Worm (Caenorhabditis elegans) whole organism, young adult: ENCODE measurements around the gene nspa-9.

Source experiments
- F10E7.11 ChIP-seq: sonication (generic microtip); optimal IDR thresholded peaks from 2 replicates; lab custom pipeline; 2017; ENCODE audit warnings: mild to moderate bottlenecking, missing genetic modification characterization, moderate library complexity, missing compliant biosample characterization
- F39B2.1 ChIP-seq: fragments of 200-800 bp; sonication (Bioruptor generic); IDR thresholded peaks from 2 replicates; pipeline ENCODE4 v1.3.6; 2022; ENCODE audit warnings: missing genetic modification reagents, missing genetic modification characterization, missing compliant biosample characterization
- F49E8.2 ChIP-seq: sonication (generic microtip); optimal IDR thresholded peaks from 3 replicates; lab custom pipeline; 2017; ENCODE audit warnings: missing genetic modification characterization, mild to moderate bottlenecking, missing compliant biosample characterization, antibody characterized with exemption, moderate library complexity; ENCODE audit not compliant: insufficient read depth
- F52B5.7 ChIP-seq: sonication (generic microtip); optimal IDR thresholded peaks from 2 replicates; lab custom pipeline; 2016; ENCODE audit warnings: mild to moderate bottlenecking, missing genetic modification characterization, missing compliant biosample characterization
- F55B11.4 ChIP-seq: sonication (generic microtip); optimal IDR thresholded peaks from 2 replicates; lab custom pipeline; 2016; ENCODE audit warnings: missing compliant biosample characterization, missing genetic modification characterization, borderline replicate concordance; ENCODE audit not compliant: insufficient read depth
- F57C9.4 ChIP-seq: sonication (generic microtip); optimal IDR thresholded peaks from 2 replicates; lab custom pipeline; 2017; ENCODE audit warnings: mild to moderate bottlenecking, missing genetic modification characterization, missing compliant biosample characterization
- T07F8.4 ChIP-seq: sonication (generic microtip); optimal IDR thresholded peaks from 2 replicates; lab custom pipeline; 2016; ENCODE audit warnings: mild to moderate bottlenecking, missing genetic modification characterization, moderate library complexity, missing compliant biosample characterization
- Y53F4B.3 ChIP-seq: fragments of 200-800 bp; sonication (Bioruptor generic); IDR thresholded peaks from 2 replicates; pipeline ENCODE4 v1.3.6; 2022; ENCODE audit warnings: missing genetic modification reagents, missing genetic modification characterization, missing compliant biosample characterization
- Y95B8A.8 ChIP-seq: fragments of 200-800 bp; sonication (Bioruptor generic); IDR thresholded peaks from 2 replicates; pipeline ENCODE4 v1.3.6; 2022; ENCODE audit warnings: missing genetic modification reagents, missing genetic modification characterization, missing compliant biosample characterization
- ama-1 ChIP-seq, 3 experiments: fragments of 150-350 bp in 1 of 3; sonication (generic microtip) in 2 of 3; optimal IDR thresholded peaks; 2 replicates each; lab custom pipeline; 2014 to 2018; ENCODE audit warnings: missing biosample characterization in 2 of 3, missing genetic modification characterization in 2 of 3, missing genetic modification reagents in 2 of 3
- aptf-2 ChIP-seq: fragments of 200-800 bp; sonication (Bioruptor generic); conservative IDR thresholded peaks from 2 replicates; pipeline ENCODE4 v1.3.6; 2022; ENCODE audit warnings: missing genetic modification reagents, missing genetic modification characterization, missing compliant biosample characterization
- cebp-1 ChIP-seq, 2 experiments: fragments of 200-800 bp in 1 of 2; sonication (Bioruptor generic) in 1 of 2; sonication (generic microtip) in 1 of 2; IDR thresholded peaks in 1 of 2; optimal IDR thresholded peaks in 1 of 2; 2 replicates each; pipeline versions ENCODE4 v1.3.6 to Lab custom; 2017 to 2022; ENCODE audit warnings: missing compliant biosample characterization in 2 of 2, missing genetic modification characterization in 2 of 2, mild to moderate bottlenecking in 1 of 2, missing genetic modification reagents in 1 of 2, moderate library complexity in 1 of 2
- ceh-27 ChIP-seq: fragments of 200-800 bp; sonication (Bioruptor generic); optimal IDR thresholded peaks from 2 replicates; lab custom pipeline; 2018; ENCODE audit warnings: mild to moderate bottlenecking, missing genetic modification characterization, moderate library complexity, missing compliant biosample characterization
- ceh-58 ChIP-seq: fragments of 200-800 bp; sonication (Bioruptor generic); IDR thresholded peaks from 2 replicates; pipeline ENCODE4 v1.3.6; 2022; ENCODE audit warnings: missing genetic modification characterization, missing compliant biosample characterization
- ceh-79 ChIP-seq: sonication (generic microtip); optimal IDR thresholded peaks from 2 replicates; lab custom pipeline; 2017; ENCODE audit warnings: mild to moderate bottlenecking, missing genetic modification characterization, missing compliant biosample characterization
- ceh-91 ChIP-seq: fragments of 200-800 bp; sonication (Bioruptor generic); IDR thresholded peaks from 2 replicates; pipeline ENCODE4 v1.3.6; 2022; ENCODE audit warnings: missing genetic modification reagents, missing genetic modification characterization, missing compliant biosample characterization
- dox-1 ChIP-seq: fragments of 200-800 bp; sonication (Bioruptor generic); IDR thresholded peaks from 2 replicates; pipeline ENCODE4 v1.3.6; 2022; ENCODE audit warnings: missing genetic modification reagents, missing genetic modification characterization, missing compliant biosample characterization
- dpl-1 ChIP-seq: fragments of 150-350 bp; optimal IDR thresholded peaks from 2 replicates; lab custom pipeline; 2014; ENCODE audit warnings: missing biosample characterization, missing genetic modification reagents, missing genetic modification characterization
- efl-1 ChIP-seq: fragments of 150-350 bp; optimal IDR thresholded peaks from 2 replicates; lab custom pipeline; 2014; ENCODE audit warnings: missing biosample characterization, missing genetic modification reagents, missing genetic modification characterization
- egl-18 ChIP-seq: fragments of 200-800 bp; sonication (Bioruptor generic); IDR thresholded peaks from 2 replicates; pipeline ENCODE4 v1.3.6; 2022; ENCODE audit warnings: missing genetic modification reagents, missing genetic modification characterization, missing compliant biosample characterization
- ekl-4 ChIP-seq: fragments of 200-800 bp; sonication (Bioruptor generic); IDR thresholded peaks from 2 replicates; pipeline ENCODE4 v1.3.6; 2022; ENCODE audit warnings: missing genetic modification reagents, missing genetic modification characterization, missing compliant biosample characterization
- hmg-1.2 ChIP-seq: fragments of 200-800 bp; sonication (Bioruptor generic); IDR thresholded peaks from 2 replicates; pipeline ENCODE4 v1.3.6; 2022; ENCODE audit warnings: missing genetic modification reagents, missing genetic modification characterization, missing compliant biosample characterization
- hsf-1 ChIP-seq: fragments of 200-800 bp; sonication (Bioruptor generic); IDR thresholded peaks from 2 replicates; pipeline ENCODE4 v1.3.6; 2022; ENCODE audit warnings: missing genetic modification reagents, missing genetic modification characterization, missing compliant biosample characterization
- let-607 ChIP-seq, 2 experiments: fragments of 200-800 bp in 1 of 2; sonication (Bioruptor generic) in 1 of 2; sonication (generic microtip) in 1 of 2; optimal IDR thresholded peaks; 2 replicates each; lab custom pipeline; 2016 to 2018; ENCODE audit warnings: mild to moderate bottlenecking in 2 of 2, missing compliant biosample characterization in 2 of 2, missing genetic modification characterization in 2 of 2, moderate library complexity in 2 of 2, missing genotype in 1 of 2
- lin-40 ChIP-seq: sonication (generic microtip); optimal IDR thresholded peaks from 2 replicates; lab custom pipeline; 2016; ENCODE audit warnings: missing genetic modification characterization, mild to moderate bottlenecking, missing compliant biosample characterization, missing genotype, missing genetic modification reagents
- lir-1 ChIP-seq: fragments of 200-800 bp; sonication (Bioruptor generic); conservative IDR thresholded peaks from 2 replicates; pipeline ENCODE4 v1.3.6; 2022; ENCODE audit warnings: missing genetic modification reagents, missing genetic modification characterization, missing compliant biosample characterization
- madf-3 ChIP-seq: fragments of 200-800 bp; sonication (Bioruptor generic); IDR thresholded peaks from 2 replicates; pipeline ENCODE4 v1.3.6; 2022; ENCODE audit warnings: missing genetic modification reagents, missing genetic modification characterization, missing compliant biosample characterization
- madf-6 ChIP-seq: fragments of 200-800 bp; sonication (Bioruptor generic); IDR thresholded peaks from 2 replicates; pipeline ENCODE4 v1.3.6; 2022; ENCODE audit warnings: missing genetic modification reagents, missing genetic modification characterization, missing compliant biosample characterization
- mcd-1 ChIP-seq: fragments of 200-800 bp; sonication (Bioruptor generic); IDR thresholded peaks from 2 replicates; pipeline ENCODE4 v1.3.6; 2022; ENCODE audit warnings: missing genetic modification reagents, missing genetic modification characterization, missing compliant biosample characterization
- mxl-1 ChIP-seq: sonication (generic microtip); optimal IDR thresholded peaks from 2 replicates; lab custom pipeline; 2016; ENCODE audit warnings: missing genetic modification characterization, missing compliant biosample characterization
- nfya-2 ChIP-seq: fragments of 200-800 bp; sonication (Bioruptor generic); IDR thresholded peaks from 2 replicates; pipeline ENCODE4 v1.3.6; 2022; ENCODE audit warnings: missing genetic modification reagents, missing genetic modification characterization, missing compliant biosample characterization
- nfyb-1 ChIP-seq: fragments of 200-800 bp; sonication (Bioruptor generic); IDR thresholded peaks from 2 replicates; pipeline ENCODE4 v1.3.6; 2022; ENCODE audit warnings: missing genetic modification reagents, missing genetic modification characterization, missing compliant biosample characterization
- nhr-179 ChIP-seq: sonication (generic microtip); optimal IDR thresholded peaks from 2 replicates; lab custom pipeline; 2016; ENCODE audit warnings: mild to moderate bottlenecking, missing genetic modification characterization, missing compliant biosample characterization
- nhr-80 ChIP-seq: sonication (generic microtip); optimal IDR thresholded peaks from 2 replicates; lab custom pipeline; 2016; ENCODE audit warnings: missing genetic modification characterization, missing compliant biosample characterization
- rpc-1 ChIP-seq, 2 experiments: fragments of 150-350 bp in 1 of 2; sonication (generic microtip) in 1 of 2; optimal IDR thresholded peaks; 2 replicates each; lab custom pipeline; 2014 to 2018; ENCODE audit warnings: missing biosample characterization in 1 of 2, missing genetic modification characterization in 1 of 2, missing genetic modification reagents in 1 of 2, missing genotype in 1 of 2
- sea-2 ChIP-seq: fragments of 200-800 bp; sonication (Bioruptor generic); IDR thresholded peaks from 2 replicates; pipeline ENCODE4 v1.3.6; 2022; ENCODE audit warnings: missing genetic modification characterization, missing compliant biosample characterization
- snpc-1.1 ChIP-seq: sonication (generic microtip); optimal IDR thresholded peaks from 2 replicates; lab custom pipeline; 2017; ENCODE audit warnings: missing genetic modification characterization, mild to moderate bottlenecking, missing compliant biosample characterization, antibody characterized with exemption, moderate library complexity, missing genotype, missing genetic modification reagents; ENCODE audit not compliant: insufficient read depth
- snpc-3.4 ChIP-seq: sonication (generic microtip); optimal IDR thresholded peaks from 2 replicates; lab custom pipeline; 2017; ENCODE audit warnings: missing genetic modification characterization, mild to moderate bottlenecking, missing compliant biosample characterization, antibody characterized with exemption, moderate library complexity, missing genotype, missing genetic modification reagents
- unc-62 ChIP-seq: fragments of 150-350 bp; optimal IDR thresholded peaks from 2 replicates; lab custom pipeline; 2014; ENCODE audit warnings: missing biosample characterization, missing genetic modification reagents, missing genetic modification characterization
- zim-3 ChIP-seq: sonication (generic microtip); optimal IDR thresholded peaks from 2 replicates; lab custom pipeline; 2017; ENCODE audit warnings: mild to moderate bottlenecking, missing genetic modification characterization, moderate library complexity, missing compliant biosample characterization
- ztf-18 ChIP-seq: sonication (generic microtip); optimal IDR thresholded peaks from 2 replicates; lab custom pipeline; 2016; ENCODE audit warnings: missing genotype, mild to moderate bottlenecking, missing genetic modification characterization, missing compliant biosample characterization
- ztf-6 ChIP-seq: fragments of 200-800 bp; sonication (Bioruptor generic); IDR thresholded peaks from 2 replicates; pipeline ENCODE4 v1.3.6; 2022; ENCODE audit warnings: missing genetic modification reagents, missing genetic modification characterization, missing compliant biosample characterization

Gene nspa-9

DNA sequence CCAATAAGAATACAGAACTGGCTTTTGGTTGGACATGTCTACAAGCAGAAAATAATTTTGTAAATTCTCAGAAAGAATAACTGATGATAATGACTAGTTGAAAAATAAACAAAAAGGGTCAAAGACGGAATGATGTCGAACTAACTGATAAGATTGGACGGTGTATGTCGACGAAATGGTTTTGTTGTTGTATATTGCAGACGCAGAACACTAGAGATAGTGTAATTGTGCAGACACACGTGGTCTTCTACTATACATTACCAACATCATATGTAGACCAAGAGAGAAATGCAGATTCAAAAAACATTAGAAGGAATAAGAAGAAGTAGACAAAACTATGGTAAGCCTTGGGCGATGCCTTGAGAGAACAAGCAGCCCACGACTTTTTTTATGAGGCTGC is 11.1 kb upstream of the nspa-9 start, which contains the start of the genes gst-42 and D1053.2 (continued):
- no peak for TF ChIP-seq F39B2.1 (GFP tag; lab: Robert Waterston, UW)
- no peak for TF ChIP-seq ceh-79

DNA sequence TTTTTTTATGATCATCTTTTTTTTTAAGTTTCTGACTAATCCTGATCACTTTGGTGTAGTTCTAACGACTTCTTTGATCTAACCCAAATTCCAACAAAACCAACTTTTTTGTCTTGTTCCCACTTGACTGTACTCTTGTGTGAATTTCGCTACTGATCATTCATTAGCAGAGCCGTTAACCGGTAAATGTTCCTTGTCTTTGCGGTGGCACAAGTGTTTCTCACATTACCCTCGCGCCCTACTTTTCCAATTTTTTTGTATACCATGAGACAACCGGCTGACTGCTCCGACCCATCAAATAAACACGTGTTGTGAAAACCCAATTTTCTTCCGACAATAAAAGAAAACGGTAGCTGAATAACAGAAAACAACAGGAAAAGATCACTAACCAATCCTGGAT is 6.1 kb upstream of the nspa-9 start:
- TF ChIP-seq nfya-2 (GFP tag; lab: Robert Waterston, UW) (no peak), egl-18 (no peak), ceh-27 (GFP tag; lab: Kevin White, UChicago) (no peak), F52B5.7 (no peak), efl-1 (no peak), madf-6 (GFP tag; lab: Robert Waterston, UW) (no peak), Y95B8A.8 (GFP tag; lab: Robert Waterston, UW) (no peak), ztf-6 (GFP tag; lab: Robert Waterston, UW) (no peak), mcd-1 (GFP tag; lab: Robert Waterston, UW) (no peak)

DNA sequence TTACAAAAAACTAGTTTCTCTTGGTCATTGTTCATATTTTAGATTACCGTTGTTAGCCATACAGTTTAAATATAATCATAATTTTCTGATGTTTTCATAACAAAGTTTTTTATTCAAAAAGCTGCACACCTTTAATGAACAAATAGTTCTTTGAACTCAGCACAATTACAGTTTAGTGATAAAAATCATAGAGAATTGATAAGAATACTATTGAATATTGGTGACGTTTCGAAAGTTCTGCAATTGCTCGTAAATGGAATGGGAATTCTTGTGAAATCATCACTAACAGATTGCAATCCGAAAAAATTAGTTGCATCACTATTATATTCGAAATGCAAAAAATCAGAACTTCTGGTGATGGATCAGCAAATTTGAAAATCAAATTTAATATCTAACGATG is 4.7 kb upstream of the nspa-9 start:
- TF ChIP-seq nhr-80 (tag; lab: Kevin White, UChicago) (peak; percentile 4), unc-62 (no peak)
- TF ChIP-seq, all 124 proteins: peak for 1

DNA sequence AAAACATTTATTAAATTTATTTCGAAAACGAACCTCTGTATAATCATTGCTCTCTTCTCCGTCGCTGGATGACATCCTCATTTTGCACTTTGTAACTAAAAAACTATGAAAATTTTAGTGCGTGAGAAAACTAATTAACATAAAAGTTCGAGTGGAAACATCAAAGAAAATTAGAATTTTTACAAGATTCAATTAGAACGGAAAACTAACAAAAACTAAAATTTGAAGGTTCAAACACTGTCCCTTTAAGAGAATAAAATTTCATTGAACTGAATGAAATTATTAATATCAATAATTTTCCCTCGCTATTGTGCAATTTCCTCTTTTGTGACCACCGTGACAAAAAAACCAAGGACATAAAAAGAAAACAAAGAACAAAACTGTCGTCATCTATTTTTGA is 1.8 kb upstream of the nspa-9 start, which contains the start of gene D1053.3:
Gene D1053.3, minus strand, starts transcription at position 101 of the 400 bp plus-strand sequence.
- no peak for TF ChIP-seq mxl-1 (tag; lab: Kevin White, UChicago)
- TF ChIP-seq ceh-91 (GFP tag; lab: Robert Waterston, UW) = no peak
- no peak for TF ChIP-seq ekl-4 (GFP tag; lab: Robert Waterston, UW)
- no peak for TF ChIP-seq T07F8.4 (tag; lab: Kevin White, UChicago)
- no peak for TF ChIP-seq zim-3 (tag; lab: Kevin White, UChicago)
- TF ChIP-seq rpc-1 (optimal IDR thresholded peaks at IDR 0.05; lab: Kevin White, UChicago) = no peak
- TF ChIP-seq rpc-1 (tag; optimal IDR thresholded peaks at IDR 0.05; lab: Kevin White, UChicago) = no peak
- no peak for TF ChIP-seq dox-1 (GFP tag; lab: Robert Waterston, UW)
- no peak for TF ChIP-seq madf-3
- TF ChIP-seq hsf-1 (GFP tag; lab: Robert Waterston, UW) = no peak
- no peak for TF ChIP-seq cebp-1 (GFP tag; IDR thresholded peaks at IDR 0.05; lab: Robert Waterston, UW)
- TF ChIP-seq cebp-1 (tag; optimal IDR thresholded peaks at IDR 0.05; lab: Kevin White, UChicago) = no peak
- TF ChIP-seq nfyb-1 = no peak
- no peak for TF ChIP-seq lin-40
- no peak for TF ChIP-seq let-607 (tag; optimal IDR thresholded peaks at IDR 0.05; lab: Kevin White, UChicago)
- TF ChIP-seq ceh-58 (GFP tag; lab: Robert Waterston, UW) = no peak
- TF ChIP-seq nhr-80 (tag; lab: Kevin White, UChicago) = no peak
- no peak for TF ChIP-seq snpc-3.4 (tag; lab: Kevin White, UChicago)
- TF ChIP-seq sea-2 (GFP tag; lab: Robert Waterston, UW) = no peak
- no peak for TF ChIP-seq F49E8.2
- TF ChIP-seq dpl-1 (GFP tag; lab: Kevin White, UChicago) = no peak

DNA sequence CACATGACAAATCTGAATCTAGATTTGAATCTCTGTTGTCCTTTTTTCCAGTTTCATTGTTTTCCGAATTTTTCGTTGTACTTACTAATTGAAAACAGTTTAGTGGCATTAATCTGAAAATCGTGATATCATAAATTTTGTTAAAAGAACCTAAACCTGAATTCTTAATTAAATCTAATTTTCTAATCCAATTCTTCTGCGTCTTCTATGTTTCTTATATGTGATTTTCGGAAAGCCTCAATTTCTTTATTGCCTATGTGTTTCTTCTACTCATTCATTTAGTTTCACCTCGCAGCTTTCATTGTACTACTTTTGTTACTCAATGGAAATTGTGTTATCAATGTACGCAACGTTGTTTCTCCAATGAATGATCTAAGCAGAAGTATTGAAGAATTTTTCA is 4.9 kb downstream of the nspa-9 start:
- TF ChIP-seq lir-1 (GFP tag; lab: Robert Waterston, UW) = no peak
- no peak for TF ChIP-seq Y95B8A.8 (GFP tag; lab: Robert Waterston, UW)
- TF ChIP-seq nhr-179 (tag; lab: Kevin White, UChicago) = no peak
- no peak for TF ChIP-seq ama-1 (optimal IDR thresholded peaks at IDR 0.05; lab: Kevin White, UChicago)
- no peak for TF ChIP-seq ama-1 (GFP tag; optimal IDR thresholded peaks at IDR 0.05; lab: Kevin White, UChicago)
- no peak for TF ChIP-seq aptf-2
- no peak for TF ChIP-seq F55B11.4 (tag; lab: Kevin White, UChicago)
- TF ChIP-seq F57C9.4 (tag; lab: Kevin White, UChicago) = no peak
- no peak for TF ChIP-seq F39B2.1 (GFP tag; lab: Robert Waterston, UW)
- no peak for TF ChIP-seq Y53F4B.3
- TF ChIP-seq hmg-1.2 (GFP tag; lab: Robert Waterston, UW) = no peak
- no peak for TF ChIP-seq ceh-79
- no peak for TF ChIP-seq T07F8.4 (tag; lab: Kevin White, UChicago)
- TF ChIP-seq ztf-18 (tag; lab: Kevin White, UChicago) = no peak
- no peak for TF ChIP-seq F10E7.11
- no peak for TF ChIP-seq dox-1 (GFP tag; lab: Robert Waterston, UW)
- TF ChIP-seq snpc-1.1 (tag; lab: Kevin White, UChicago) = no peak
